Worm (Caenorhabditis elegans) whole organism, L2 larva: ENCODE measurements around the gene bgnt-1.1.

Experiments used
- C34F6.9 ChIP-seq: fragments of 150-350 bp; optimal IDR thresholded peaks from 2 replicates; lab custom pipeline; 2014; ENCODE audit warnings: missing biosample characterization, missing genetic modification characterization
- F13H6.1 ChIP-seq: sonication (generic microtip); optimal IDR thresholded peaks from 2 replicates; lab custom pipeline; 2016; ENCODE audit warnings: missing genetic modification characterization, missing compliant biosample characterization
- ZK546.5 ChIP-seq: sonication (generic microtip); optimal IDR thresholded peaks from 2 replicates; lab custom pipeline; 2017; ENCODE audit warnings: missing biosample characterization, missing genetic modification characterization
- alr-1 ChIP-seq: fragments of 150-350 bp; optimal IDR thresholded peaks from 2 replicates; lab custom pipeline; 2014; ENCODE audit warnings: missing biosample characterization, missing genetic modification characterization
- aly-2 ChIP-seq: fragments of 150-350 bp; optimal IDR thresholded peaks from 2 replicates; lab custom pipeline; 2014; ENCODE audit warnings: missing biosample characterization, missing genetic modification characterization
- elt-3 ChIP-seq: sonication (generic microtip); optimal IDR thresholded peaks from 2 replicates; lab custom pipeline; 2017; ENCODE audit warnings: missing biosample characterization, missing genetic modification characterization
- lin-11 ChIP-seq: fragments of 150-350 bp; sonication (generic microtip); optimal IDR thresholded peaks from 2 replicates; lab custom pipeline; 2014; ENCODE audit warnings: missing biosample characterization, missing genetic modification characterization, inconsistent platforms, mixed read lengths
- lin-39 ChIP-seq: fragments of 150-350 bp; optimal IDR thresholded peaks from 2 replicates; lab custom pipeline; 2014; ENCODE audit warnings: missing biosample characterization, missing genetic modification reagents, missing genetic modification characterization
- mab-5 ChIP-seq: fragments of 150-350 bp; optimal IDR thresholded peaks from 2 replicates; lab custom pipeline; 2014; ENCODE audit warnings: missing biosample characterization, missing genetic modification characterization
- nhr-10 ChIP-seq: sonication (generic microtip); optimal IDR thresholded peaks from 2 replicates; lab custom pipeline; 2017; ENCODE audit warnings: missing biosample characterization, missing genetic modification characterization
- nhr-6 ChIP-seq: fragments of 150-350 bp; optimal IDR thresholded peaks from 2 replicates; lab custom pipeline; 2014; ENCODE audit warnings: missing biosample characterization, missing genetic modification characterization
- peb-1 ChIP-seq: fragments of 150-350 bp; optimal IDR thresholded peaks from 2 replicates; lab custom pipeline; 2014; ENCODE audit warnings: missing biosample characterization, missing genetic modification characterization

ce11 chrIV:10524095-10524829 is 51.7 kb downstream of the bgnt-1.1 start, which contains the start of gene C02F4.5:
- peak; percentile 2 for TF ChIP-seq F13H6.1 (tag; lab: Kevin White, UChicago)
- no peak for TF ChIP-seq alr-1
- no peak for TF ChIP-seq lin-11 (tag; lab: Kevin White, UChicago)
- TF ChIP-seq ZK546.5 (tag; lab: Kevin White, UChicago), result no peak
- TF ChIP-seq nhr-6 (tag; lab: Kevin White, UChicago), result no peak
- TF ChIP-seq C34F6.9 (tag; lab: Kevin White, UChicago), result peak; percentile 5
- no peak for TF ChIP-seq mab-5 (tag; lab: Kevin White, UChicago)
- TF ChIP-seq aly-2 (tag; lab: Kevin White, UChicago), result no peak
- no peak for TF ChIP-seq lin-39 (tag; lab: Kevin White, UChicago)
- TF ChIP-seq nhr-10 (tag; lab: Kevin White, UChicago), result no peak
- TF ChIP-seq elt-3 (tag; lab: Kevin White, UChicago), result no peak
- TF ChIP-seq peb-1 (tag; lab: Kevin White, UChicago), result no peak
